Worm (Caenorhabditis elegans) whole organism, L1 larva: ENCODE measurements around the gene F59A6.4.

ENCODE experiments used
- C04F5.9 ChIP-seq: sonication (generic microtip); optimal IDR thresholded peaks from 2 replicates; lab custom pipeline; 2016; ENCODE audit warnings: missing genetic modification characterization, missing compliant biosample characterization
- C34B4.2 ChIP-seq: sonication (generic microtip); optimal IDR thresholded peaks from 2 replicates; lab custom pipeline; 2017; ENCODE audit warnings: mild to moderate bottlenecking, missing genetic modification characterization, missing compliant biosample characterization
- aha-1 ChIP-seq: fragments of 150-350 bp; optimal IDR thresholded peaks from 2 replicates; lab custom pipeline; 2014; ENCODE audit warnings: missing biosample characterization, missing genetic modification characterization
- alr-1 ChIP-seq: fragments of 200-800 bp; sonication (Bioruptor generic); optimal IDR thresholded peaks from 2 replicates; lab custom pipeline; 2018; ENCODE audit warnings: borderline replicate concordance, mild to moderate bottlenecking, missing genetic modification characterization, missing compliant biosample characterization
- aly-2 ChIP-seq: fragments of 150-350 bp; optimal IDR thresholded peaks from 2 replicates; lab custom pipeline; 2014; ENCODE audit warnings: missing biosample characterization, missing genetic modification characterization
- blmp-1 ChIP-seq: fragments of 150-350 bp; optimal IDR thresholded peaks from 2 replicates; lab custom pipeline; 2014; ENCODE audit warnings: missing biosample characterization, missing genetic modification characterization
- ceh-82 ChIP-seq, 3 experiments: fragments of 150-350 bp in 1 of 3; sonication (generic microtip) in 2 of 3; optimal IDR thresholded peaks; 2 replicates each; lab custom pipeline; 2014 to 2017; ENCODE audit warnings: missing biosample characterization in 3 of 3, missing genetic modification characterization in 3 of 3
- ceh-88 ChIP-seq: fragments of 200-800 bp; sonication (Bioruptor generic); IDR thresholded peaks from 2 replicates; pipeline ENCODE4 v1.3.6; 2022; ENCODE audit warnings: missing genetic modification characterization, missing compliant biosample characterization
- dsc-1 ChIP-seq: sonication (generic microtip); optimal IDR thresholded peaks from 2 replicates; lab custom pipeline; 2016; ENCODE audit warnings: mild to moderate bottlenecking, missing genetic modification characterization, missing compliant biosample characterization
- efl-1 ChIP-seq, 4 experiments: fragments of 150-350 bp; optimal IDR thresholded peaks in 3 of 4; peaks in 1 of 4; 1 replicate in 1 of 4; 2 replicates in 3 of 4; lab custom pipeline; 2014; ENCODE audit warnings: missing biosample characterization in 2 of 4, missing genetic modification characterization in 2 of 4, missing genetic modification reagents in 2 of 4
- efl-3 ChIP-seq: fragments of 200-800 bp; sonication (Bioruptor generic); optimal IDR thresholded peaks from 2 replicates; lab custom pipeline; 2018; ENCODE audit warnings: mild to moderate bottlenecking, missing genetic modification characterization, missing compliant biosample characterization
- ets-5 ChIP-seq: fragments of 200-800 bp; sonication (Bioruptor generic); IDR thresholded peaks from 2 replicates; pipeline ENCODE4 v1.3.6; 2022; ENCODE audit warnings: missing genetic modification characterization, missing compliant biosample characterization
- fkh-10 ChIP-seq: sonication (generic microtip); optimal IDR thresholded peaks from 2 replicates; lab custom pipeline; 2017; ENCODE audit warnings: missing biosample characterization, missing genetic modification reagents, missing genetic modification characterization
- fkh-4 ChIP-seq: sonication (generic microtip); optimal IDR thresholded peaks from 2 replicates; lab custom pipeline; 2016; ENCODE audit warnings: missing compliant biosample characterization, missing genetic modification characterization, borderline replicate concordance
- fos-1 ChIP-seq: fragments of 150-350 bp; optimal IDR thresholded peaks from 2 replicates; lab custom pipeline; 2014; ENCODE audit warnings: missing biosample characterization, missing genetic modification characterization
- grh-1 ChIP-seq: fragments of 200-800 bp; sonication (Bioruptor generic); IDR thresholded peaks from 2 replicates; pipeline ENCODE4 v1.3.6; 2022; ENCODE audit warnings: missing genetic modification reagents, missing genetic modification characterization, missing compliant biosample characterization
- hlh-4 ChIP-seq: sonication (generic microtip); optimal IDR thresholded peaks from 2 replicates; lab custom pipeline; 2016; ENCODE audit warnings: mild to moderate bottlenecking, missing genetic modification characterization, missing compliant biosample characterization
- hpl-2 ChIP-seq: fragments of 150-350 bp; optimal IDR thresholded peaks from 2 replicates; lab custom pipeline; 2014; ENCODE audit warnings: missing biosample characterization, missing genetic modification reagents, missing genetic modification characterization
- lin-14 ChIP-seq: fragments of 200-800 bp; sonication (Bioruptor generic); optimal IDR thresholded peaks from 2 replicates; lab custom pipeline; 2018; ENCODE audit warnings: mild to moderate bottlenecking, missing genetic modification characterization, moderate library complexity, missing compliant biosample characterization
- lir-3 ChIP-seq: sonication (generic microtip); optimal IDR thresholded peaks from 2 replicates; lab custom pipeline; 2016; ENCODE audit warnings: mild to moderate bottlenecking, missing genetic modification characterization, moderate library complexity, missing compliant biosample characterization; ENCODE audit not compliant: poor library complexity
- mab-9 ChIP-seq: fragments of 200-800 bp; sonication (Bioruptor generic); IDR thresholded peaks from 2 replicates; pipeline ENCODE4 v1.3.6; 2022; ENCODE audit warnings: missing genetic modification reagents, missing genetic modification characterization, missing compliant biosample characterization
- mdl-1 ChIP-seq, 2 experiments: fragments of 150-350 bp; optimal IDR thresholded peaks; 2 replicates each; lab custom pipeline; 2014 to 2017; ENCODE audit warnings: missing biosample characterization in 2 of 2, missing genetic modification characterization in 2 of 2, inconsistent platforms in 1 of 2
- mef-2 ChIP-seq: fragments of 150-350 bp; optimal IDR thresholded peaks from 2 replicates; lab custom pipeline; 2014; ENCODE audit warnings: missing biosample characterization, missing genetic modification characterization
- mep-1 ChIP-seq: fragments of 150-350 bp; optimal IDR thresholded peaks from 2 replicates; lab custom pipeline; 2014; ENCODE audit warnings: missing biosample characterization, missing genetic modification characterization
- nhr-11 ChIP-seq: fragments of 150-350 bp; optimal IDR thresholded peaks from 2 replicates; lab custom pipeline; 2014; ENCODE audit warnings: missing biosample characterization, missing genetic modification characterization
- nhr-20 ChIP-seq: sonication (generic microtip); optimal IDR thresholded peaks from 2 replicates; lab custom pipeline; 2016; ENCODE audit warnings: mild to moderate bottlenecking, missing genetic modification characterization, missing compliant biosample characterization
- nhr-237 ChIP-seq: fragments of 150-350 bp; optimal IDR thresholded peaks from 2 replicates; lab custom pipeline; 2014; ENCODE audit warnings: missing biosample characterization, missing genetic modification characterization
- nhr-28 ChIP-seq: fragments of 150-350 bp; optimal IDR thresholded peaks from 2 replicates; lab custom pipeline; 2014; ENCODE audit warnings: missing biosample characterization, missing genetic modification characterization
- nhr-47 ChIP-seq: sonication (generic microtip); optimal IDR thresholded peaks from 2 replicates; lab custom pipeline; 2016; ENCODE audit warnings: mild to moderate bottlenecking, missing genetic modification characterization, moderate library complexity, missing compliant biosample characterization
- nhr-76 ChIP-seq: sonication (generic microtip); optimal IDR thresholded peaks from 2 replicates; lab custom pipeline; 2017; ENCODE audit warnings: missing biosample characterization, missing genetic modification characterization
- nhr-77 ChIP-seq: fragments of 150-350 bp; optimal IDR thresholded peaks from 2 replicates; lab custom pipeline; 2014; ENCODE audit warnings: missing biosample characterization, missing genetic modification characterization
- nhr-84 ChIP-seq: sonication (generic microtip); optimal IDR thresholded peaks from 2 replicates; lab custom pipeline; 2017; ENCODE audit warnings: missing biosample characterization, missing genetic modification characterization
- nhr-90 ChIP-seq: sonication (generic microtip); optimal IDR thresholded peaks from 2 replicates; lab custom pipeline; 2016; ENCODE audit warnings: mild to moderate bottlenecking, missing genetic modification characterization, missing compliant biosample characterization; ENCODE audit not compliant: poor library complexity
- pag-3 ChIP-seq: sonication (generic microtip); optimal IDR thresholded peaks from 2 replicates; lab custom pipeline; 2017; ENCODE audit warnings: missing genetic modification characterization, mild to moderate bottlenecking, missing compliant biosample characterization, antibody characterized with exemption, borderline replicate concordance; ENCODE audit not compliant: insufficient read depth
- pax-3 ChIP-seq: fragments of 200-800 bp; sonication (Bioruptor generic); optimal IDR thresholded peaks from 2 replicates; lab custom pipeline; 2018; ENCODE audit warnings: mild to moderate bottlenecking, missing genetic modification characterization, moderate library complexity, missing compliant biosample characterization
- rnt-1 ChIP-seq: sonication (generic microtip); optimal IDR thresholded peaks from 2 replicates; lab custom pipeline; 2016; ENCODE audit warnings: mild to moderate bottlenecking, missing genetic modification characterization, moderate library complexity, missing compliant biosample characterization
- snpc-4 ChIP-seq: fragments of 150-350 bp; optimal IDR thresholded peaks from 2 replicates; lab custom pipeline; 2014; ENCODE audit warnings: missing biosample characterization, missing genetic modification characterization
- snu-23 ChIP-seq: sonication (generic microtip); optimal IDR thresholded peaks from 2 replicates; lab custom pipeline; 2016; ENCODE audit warnings: missing genetic modification characterization, missing compliant biosample characterization
- sox-4 ChIP-seq: sonication (generic microtip); optimal IDR thresholded peaks from 2 replicates; lab custom pipeline; 2016; ENCODE audit warnings: missing genetic modification characterization, missing compliant biosample characterization
- sptf-1 ChIP-seq: fragments of 150-350 bp; optimal IDR thresholded peaks from 2 replicates; lab custom pipeline; 2014; ENCODE audit warnings: missing biosample characterization, missing genetic modification characterization
- sup-37 ChIP-seq: fragments of 200-800 bp; sonication (Bioruptor generic); optimal IDR thresholded peaks from 2 replicates; lab custom pipeline; 2018; ENCODE audit warnings: mild to moderate bottlenecking, missing genetic modification characterization, missing compliant biosample characterization
- unc-130 ChIP-seq: fragments of 150-350 bp; optimal IDR thresholded peaks from 2 replicates; lab custom pipeline; 2017; ENCODE audit warnings: missing biosample characterization, missing genetic modification characterization, inconsistent platforms
- unc-30 ChIP-seq: sonication (generic microtip); optimal IDR thresholded peaks from 2 replicates; lab custom pipeline; 2017; ENCODE audit warnings: missing biosample characterization, missing genetic modification characterization
- unc-62 ChIP-seq: fragments of 150-350 bp; optimal IDR thresholded peaks from 2 replicates; lab custom pipeline; 2014; ENCODE audit warnings: missing biosample characterization, missing genetic modification reagents, missing genetic modification characterization
- unc-98 ChIP-seq: fragments of 200-800 bp; sonication (Bioruptor generic); IDR thresholded peaks from 2 replicates; pipeline ENCODE4 v1.3.6; 2022; ENCODE audit warnings: missing genetic modification characterization, missing compliant biosample characterization
- zip-4 ChIP-seq: fragments of 200-800 bp; sonication (Bioruptor generic); optimal IDR thresholded peaks from 2 replicates; lab custom pipeline; 2018; ENCODE audit warnings: mild to moderate bottlenecking, missing genetic modification characterization, moderate library complexity, missing compliant biosample characterization
- ztf-4 ChIP-seq: fragments of 150-350 bp; optimal IDR thresholded peaks from 2 replicates; lab custom pipeline; 2014; ENCODE audit warnings: missing biosample characterization, missing genetic modification characterization

Gene F59A6.4

DNA sequence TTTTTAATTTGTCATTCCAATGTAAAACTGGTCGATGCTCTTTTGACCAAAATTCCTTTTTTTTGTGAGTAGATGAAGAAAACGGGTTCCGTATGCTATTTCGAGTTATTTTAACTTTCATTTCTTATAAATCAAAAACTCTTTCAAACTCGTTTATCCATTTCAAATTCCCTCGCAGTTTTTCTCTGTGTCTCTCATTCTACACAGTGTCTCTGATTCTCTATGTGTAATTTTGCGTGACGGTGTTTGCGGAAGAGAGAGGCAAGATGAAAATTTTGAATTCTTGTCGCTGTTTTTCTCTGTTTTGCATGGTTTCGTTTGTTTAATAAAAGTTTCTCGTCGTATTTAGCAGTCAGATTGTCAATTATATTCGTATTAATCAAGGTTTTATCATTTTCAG is 5.8 kb upstream of the F59A6.4 start, which contains the start of gene citk-2 (continued):
- peak; percentile 79 for TF ChIP-seq pax-3 (tag; lab: Kevin White, UChicago)
- TF ChIP-seq pag-3, result no peak
- TF ChIP-seq nhr-90, result peak; percentile 93
- peak; percentile 92 for TF ChIP-seq aly-2
- TF ChIP-seq snu-23, result peak; percentile 96
- peak; percentile 52 for TF ChIP-seq sup-37
- TF ChIP-seq nhr-11 (tag; lab: Kevin White, UChicago), result peak; percentile 86
- no peak for TF ChIP-seq unc-30 (tag; lab: Kevin White, UChicago)
- peak; percentile 21 for TF ChIP-seq fkh-10 (GFP tag; lab: Kevin White, UChicago)
- TF ChIP-seq nhr-47 (tag; lab: Kevin White, UChicago), result peak; percentile 96
- peak; percentile 93 for TF ChIP-seq fos-1 (tag; lab: Kevin White, UChicago)
- TF ChIP-seq ceh-82 (tag; optimal IDR thresholded peaks at IDR 0.05; lab: Kevin White, UChicago), result peak; percentile 74 to 90 (median 88)
- TF ChIP-seq nhr-77 (tag; lab: Kevin White, UChicago), result peak; percentile 61
- TF ChIP-seq sptf-1 (tag; lab: Kevin White, UChicago), result no peak
- no peak for TF ChIP-seq hlh-4 (tag; lab: Kevin White, UChicago)
- peak; percentile 88 for TF ChIP-seq lin-14 (GFP tag; lab: Kevin White, UChicago)
- TF ChIP-seq alr-1 (tag; lab: Kevin White, UChicago), result no peak
- TF ChIP-seq blmp-1 (tag; lab: Kevin White, UChicago), result no peak
- TF ChIP-seq rnt-1 (tag; lab: Kevin White, UChicago), result peak; percentile 97
- TF ChIP-seq sox-4 (tag; lab: Kevin White, UChicago), result no peak
- peak; percentile 45 for TF ChIP-seq C34B4.2 (tag; lab: Kevin White, UChicago)
- TF ChIP-seq snpc-4, result peak; percentile 90
- peak; percentile 73 for TF ChIP-seq zip-4 (GFP tag; lab: Kevin White, UChicago)
- TF ChIP-seq unc-130 (tag; lab: Kevin White, UChicago), result peak; percentile 59
- TF ChIP-seq mef-2 (tag; lab: Kevin White, UChicago), result no peak
- TF ChIP-seq efl-3, result peak; percentile 38
- peak; percentile 80 for TF ChIP-seq C04F5.9
- no peak for TF ChIP-seq hpl-2 (GFP tag; lab: Kevin White, UChicago)
- no peak for TF ChIP-seq ets-5 (GFP tag; lab: Robert Waterston, UW)
- peak; percentile 63 for TF ChIP-seq ceh-88 (GFP tag; lab: Robert Waterston, UW)
- TF ChIP-seq nhr-237 (tag; lab: Kevin White, UChicago), result peak; percentile 50
- peak; percentile 50 for TF ChIP-seq aha-1 (tag; lab: Kevin White, UChicago)
- peak; percentile 85 for TF ChIP-seq lir-3 (tag; lab: Kevin White, UChicago)
- peak; percentile 67 for TF ChIP-seq fkh-4
- no peak for TF ChIP-seq nhr-76 (tag; lab: Kevin White, UChicago)
- TF ChIP-seq dsc-1 (tag; lab: Kevin White, UChicago), result peak; percentile 94
- peak; percentile 95 for TF ChIP-seq nhr-20 (tag; lab: Kevin White, UChicago)
- no peak for TF ChIP-seq unc-62 (GFP tag; lab: Kevin White, UChicago)
- peak; percentile 41; the same call in 1 of the 2 replicates for TF ChIP-seq unc-98
- peak in 1 of 2 experiments; percentile 67 for TF ChIP-seq mdl-1 (tag; optimal IDR thresholded peaks at IDR 0.05; lab: Kevin White, UChicago)
- TF ChIP-seq efl-1 (optimal IDR thresholded peaks at IDR 0.05; lab: Kevin White, UChicago), result peak; percentile 100
- peak; percentile 100 for TF ChIP-seq efl-1 (GFP tag; optimal IDR thresholded peaks at IDR 0.05 in 1 of 2; lab: Kevin White, UChicago)
- TF ChIP-seq mab-9 (GFP tag; lab: Robert Waterston, UW), result peak; percentile 80
- TF ChIP-seq nhr-28 (tag; lab: Kevin White, UChicago), result no peak
- TF ChIP-seq nhr-84 (tag; lab: Kevin White, UChicago), result peak; percentile 58
- TF ChIP-seq mep-1 (tag; lab: Kevin White, UChicago), result peak; percentile 98
- TF ChIP-seq grh-1 (GFP tag; lab: Robert Waterston, UW), result peak; percentile 95
- peak; percentile 90 for TF ChIP-seq ztf-4 (tag; lab: Kevin White, UChicago)
